Worm (Caenorhabditis elegans): Measurements from ENCODE around the gene oig-3.

DNA sequence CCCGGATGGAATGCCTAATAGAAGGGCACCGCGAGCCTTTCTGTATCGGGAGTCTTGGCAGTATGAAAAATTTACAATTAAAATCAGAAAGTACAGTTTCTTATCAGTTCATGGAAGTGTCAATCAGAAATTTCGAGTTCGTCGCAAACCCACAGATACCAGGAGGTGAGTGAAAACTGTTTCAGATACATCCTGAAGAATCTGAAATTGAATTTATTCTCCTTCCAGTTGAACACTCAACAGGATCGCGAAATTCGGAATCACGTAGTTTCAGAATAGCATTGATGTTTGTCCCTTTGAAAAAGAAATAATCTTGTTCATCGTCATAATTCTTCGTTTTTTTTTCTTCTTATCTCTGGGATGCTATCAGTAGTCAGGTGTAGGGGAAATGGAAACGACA lies 13.3 kb upstream of the oig-3 start, which contains the start of gene fbxa-147:
- TF ChIP-seq elt-3 (tag; optimal IDR thresholded peaks at IDR 0.05) (no peak), sptf-1 (tag; optimal IDR thresholded peaks at IDR 0.05) (no peak), unc-120 (tag; optimal IDR thresholded peaks at IDR 0.05; ENCODE audit: poor library complexity, severe bottlenecking) (no peak), mab-5 (tag; optimal IDR thresholded peaks at IDR 0.05) (no peak)
